Worm (Caenorhabditis elegans) whole organism, L3 larva: ENCODE measurements around the gene pigt-1.

Experiments
- aly-2 ChIP-seq: fragments of 150-350 bp; optimal IDR thresholded peaks from 2 replicates; lab custom pipeline; 2014; ENCODE audit warnings: missing biosample characterization, missing genetic modification characterization
- ama-1 ChIP-seq: fragments of 150-350 bp; optimal IDR thresholded peaks from 2 replicates; lab custom pipeline; 2018
- ceh-9 ChIP-seq: sonication (generic microtip); optimal IDR thresholded peaks from 2 replicates; lab custom pipeline; 2018; ENCODE audit warnings: missing biosample characterization, missing genetic modification characterization
- elt-1 ChIP-seq: fragments of 150-350 bp; optimal IDR thresholded peaks from 2 replicates; lab custom pipeline; 2014; ENCODE audit warnings: missing biosample characterization, missing genetic modification characterization
- elt-2 ChIP-seq: sonication (generic microtip); optimal IDR thresholded peaks from 2 replicates; lab custom pipeline; 2016; ENCODE audit warnings: missing genetic modification reagents, mild to moderate bottlenecking, missing genetic modification characterization, missing compliant biosample characterization
- elt-3 ChIP-seq, 3 experiments: fragments of 150-350 bp in 1 of 3; sonication (generic microtip) in 2 of 3; optimal IDR thresholded peaks; 2 replicates in 2 of 3; 4 replicates in 1 of 3; lab custom pipeline; 2014 to 2017; ENCODE audit warnings: missing biosample characterization in 3 of 3, missing genetic modification characterization in 3 of 3
- lin-15B ChIP-seq: fragments of 150-350 bp; optimal IDR thresholded peaks from 2 replicates; lab custom pipeline; 2014; ENCODE audit warnings: missing biosample characterization, missing genetic modification characterization
- lin-39 ChIP-seq: fragments of 150-350 bp; optimal IDR thresholded peaks from 2 replicates; lab custom pipeline; 2018; ENCODE audit warnings: missing biosample characterization, missing genetic modification reagents, missing genetic modification characterization
- nhr-12 ChIP-seq: fragments of 150-350 bp; optimal IDR thresholded peaks from 2 replicates; lab custom pipeline; 2014; ENCODE audit warnings: missing biosample characterization, missing genetic modification characterization
- tbx-2 ChIP-seq: sonication (generic microtip); optimal IDR thresholded peaks from 2 replicates; lab custom pipeline; 2016; ENCODE audit warnings: mild to moderate bottlenecking, missing genetic modification characterization, missing compliant biosample characterization
- zag-1 ChIP-seq: fragments of 150-350 bp; optimal IDR thresholded peaks from 2 replicates; lab custom pipeline; 2014; ENCODE audit warnings: missing biosample characterization, missing genetic modification characterization

DNA sequence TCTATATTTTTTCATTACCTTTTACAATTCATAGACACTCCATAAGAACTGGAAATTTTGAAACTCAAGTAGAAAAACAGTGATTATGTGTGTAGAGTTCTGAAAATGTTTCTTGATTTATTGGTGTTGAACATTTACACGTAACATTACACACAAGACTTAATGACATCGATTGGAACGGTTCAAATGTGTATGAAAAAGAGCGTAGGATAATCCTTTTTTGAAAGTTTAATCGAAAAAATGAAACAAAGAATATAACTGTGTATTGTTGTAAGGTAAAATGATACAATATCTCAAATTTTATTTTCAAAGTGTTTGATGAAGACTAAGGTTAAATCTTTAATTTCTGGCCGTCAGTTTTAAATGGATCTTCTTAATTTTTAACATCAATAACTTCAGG lies 22.5 kb upstream of the pigt-1 start, which contains the start of gene fig-1:
- TF ChIP-seq aly-2 (tag; lab: Kevin White, UChicago) (no peak), nhr-12 (tag; lab: Kevin White, UChicago) (no peak), ama-1 (lab: Kevin White, UChicago) (no peak), ceh-9 (tag; lab: Kevin White, UChicago) (no peak), lin-15B (tag; lab: Kevin White, UChicago) (no peak), lin-39 (tag; lab: Kevin White, UChicago) (no peak), tbx-2 (tag; lab: Kevin White, UChicago) (no peak), zag-1 (tag; lab: Kevin White, UChicago) (no peak), elt-3 (tag; optimal IDR thresholded peaks at IDR 0.05; lab: Kevin White, UChicago) (no peak), elt-2 (tag; lab: Kevin White, UChicago) (no peak), elt-1 (tag; lab: Kevin White, UChicago) (no peak)
